Fruit fly (Drosophila melanogaster): ENCODE results near the gene Lgr1.

Gene Lgr1

dm6 chr3R:17725558-17725957, at the start of gene Lgr1:
Lgr1 (plus strand) TSS chr3R:17725777.
- TF ChIP-seq Dll (optimal IDR thresholded peaks at IDR 0.05), result no peak
- TF ChIP-seq EcR (GFP tag; optimal IDR thresholded peaks at IDR 0.05), result no peak
- TF ChIP-seq CG8478 (optimal IDR thresholded peaks at IDR 0.05), result no peak
- no peak for TF ChIP-seq pan (optimal IDR thresholded peaks at IDR 0.05)
- TF ChIP-seq psq (optimal IDR thresholded peaks at IDR 0.05), result no peak
- no peak for TF ChIP-seq usp (GFP tag; optimal IDR thresholded peaks at IDR 0.05)

DNA sequence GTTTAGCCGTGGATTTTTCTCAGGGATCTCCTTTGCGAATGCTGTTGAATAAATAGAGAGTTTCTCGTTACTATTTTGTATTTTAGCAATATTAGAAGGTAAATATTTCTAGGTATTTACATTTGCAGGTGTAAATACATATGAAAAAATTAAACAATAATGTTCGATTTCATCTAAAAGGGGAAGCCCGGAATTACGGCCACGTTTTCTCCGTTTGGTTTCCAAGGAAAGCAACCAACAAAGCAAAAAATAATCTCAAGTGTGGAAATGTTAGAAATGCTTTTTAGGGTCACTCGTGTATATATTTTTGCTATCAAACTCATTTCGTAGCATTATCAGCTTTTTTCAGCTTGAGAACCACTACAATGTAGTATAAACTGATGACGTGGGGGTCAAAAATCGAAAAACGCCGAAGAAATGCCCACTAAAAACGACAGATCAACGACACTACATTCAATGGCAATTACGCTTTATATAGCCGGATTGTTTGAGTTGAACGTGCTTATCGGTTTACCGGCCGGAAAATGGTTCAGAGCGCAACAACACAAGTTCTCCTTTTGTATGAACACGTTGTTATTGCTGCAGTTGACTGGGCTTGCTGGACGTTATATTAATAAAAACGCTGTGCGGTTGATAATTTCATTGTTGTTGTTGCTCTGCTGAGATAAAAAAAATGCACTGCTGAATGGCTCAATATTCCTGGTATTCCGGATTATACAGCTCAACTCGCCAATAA, 47.3 kb upstream of the Lgr1 start:
- TF ChIP-seq CG8478 (optimal IDR thresholded peaks at IDR 0.05), result no peak
- TF ChIP-seq EcR (GFP tag; optimal IDR thresholded peaks at IDR 0.05), result peak in 1 of 2 experiments; percentile 51

DNA sequence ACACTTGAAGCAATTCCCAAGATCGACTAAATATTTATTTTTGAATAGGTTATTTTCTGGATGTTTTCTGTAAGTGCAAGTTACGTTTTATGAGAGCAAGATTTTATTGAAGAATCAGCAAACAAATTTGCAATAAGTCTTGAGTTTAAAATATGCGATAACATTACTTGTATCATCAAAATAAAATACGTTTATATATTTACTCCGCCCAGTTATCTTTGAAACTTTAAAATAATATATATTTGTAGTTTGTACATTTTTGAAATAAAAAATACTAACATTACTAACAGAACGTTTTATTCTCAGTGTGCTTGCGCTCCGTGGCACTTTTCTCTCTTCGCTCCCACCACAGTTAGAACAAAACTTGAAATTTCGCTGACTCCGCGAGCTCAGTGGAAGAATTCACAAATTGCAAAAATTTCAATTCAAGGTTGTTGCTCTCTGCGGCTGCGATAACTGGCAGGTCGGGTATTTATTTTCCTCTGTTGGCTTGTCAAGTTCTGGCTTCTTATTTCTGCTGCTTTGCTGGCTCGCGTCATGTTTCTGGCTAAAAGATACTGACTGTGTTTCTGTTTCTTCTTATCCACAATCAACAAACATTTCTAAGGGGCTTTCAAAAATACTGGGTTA, 46.1 kb upstream of the Lgr1 start:
- TF ChIP-seq CG8478 (optimal IDR thresholded peaks at IDR 0.05) (no peak), usp (GFP tag; optimal IDR thresholded peaks at IDR 0.05) (no peak), Dll (optimal IDR thresholded peaks at IDR 0.05) (no peak), EcR (GFP tag; optimal IDR thresholded peaks at IDR 0.05) (no peak), pan (optimal IDR thresholded peaks at IDR 0.05) (no peak), psq (optimal IDR thresholded peaks at IDR 0.05) (no peak)

DNA sequence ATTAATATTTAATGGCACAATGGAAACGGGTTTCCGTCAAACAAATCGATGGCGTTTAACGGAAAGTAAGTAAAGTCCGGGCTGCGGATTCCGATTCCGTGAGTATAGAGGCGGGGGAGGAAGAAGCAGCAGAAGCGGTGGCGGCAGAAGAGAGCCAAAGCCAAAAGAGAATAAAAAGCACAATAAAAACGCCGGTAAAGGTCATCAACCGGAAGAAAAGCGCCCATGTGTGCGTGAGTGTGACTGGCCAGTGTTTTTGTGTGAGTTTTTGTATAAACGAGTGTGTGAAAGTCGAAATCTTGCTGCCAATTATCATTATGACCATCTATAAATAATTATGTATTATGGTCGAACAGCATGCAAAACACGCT, 45.3 kb upstream of the Lgr1 start:
- TF ChIP-seq EcR (GFP tag; optimal IDR thresholded peaks at IDR 0.05) (peak; percentile 83 to 85), psq (optimal IDR thresholded peaks at IDR 0.05) (no peak)

dm6 chr3R:17680639-17681302, 44.8 kb upstream of the Lgr1 start:
- TF ChIP-seq usp (GFP tag; optimal IDR thresholded peaks at IDR 0.05) (no peak), psq (optimal IDR thresholded peaks at IDR 0.05) (no peak), Dll (optimal IDR thresholded peaks at IDR 0.05) (no peak), pan (optimal IDR thresholded peaks at IDR 0.05) (no peak), EcR (GFP tag; optimal IDR thresholded peaks at IDR 0.05) (no peak), CG8478 (optimal IDR thresholded peaks at IDR 0.05) (no peak)

DNA sequence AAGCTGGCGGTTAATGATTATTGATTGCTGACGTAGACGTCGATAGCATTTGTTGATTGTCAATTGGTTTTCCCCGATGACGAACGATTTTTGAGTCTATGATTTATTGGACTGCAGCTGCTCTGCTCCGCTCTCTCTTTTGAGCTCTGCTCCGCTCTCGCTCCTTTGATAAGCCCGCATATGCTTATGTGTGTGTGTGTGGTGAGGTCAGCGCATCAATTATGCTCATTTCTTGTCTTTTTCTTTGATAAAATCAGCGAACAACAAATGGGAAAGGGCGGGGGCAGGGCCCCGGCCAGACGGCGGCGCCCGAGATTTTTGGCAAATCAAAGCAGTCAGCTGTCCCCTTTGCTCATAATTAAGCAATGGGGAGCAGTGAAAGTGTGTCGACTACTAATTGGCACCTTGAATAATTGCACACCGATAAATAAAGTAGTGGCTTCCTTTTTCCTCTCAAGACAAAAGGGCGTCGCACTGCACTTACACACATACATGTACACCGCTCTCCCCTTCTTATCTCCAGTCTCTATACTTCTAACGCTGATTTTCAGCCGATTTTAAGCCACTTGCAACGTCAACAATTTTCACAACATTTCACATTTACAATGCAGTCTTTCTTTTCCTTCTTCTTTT, 43.9 kb upstream of the Lgr1 start:
- TF ChIP-seq pan (optimal IDR thresholded peaks at IDR 0.05) (no peak), usp (GFP tag; optimal IDR thresholded peaks at IDR 0.05) (no peak)

DNA sequence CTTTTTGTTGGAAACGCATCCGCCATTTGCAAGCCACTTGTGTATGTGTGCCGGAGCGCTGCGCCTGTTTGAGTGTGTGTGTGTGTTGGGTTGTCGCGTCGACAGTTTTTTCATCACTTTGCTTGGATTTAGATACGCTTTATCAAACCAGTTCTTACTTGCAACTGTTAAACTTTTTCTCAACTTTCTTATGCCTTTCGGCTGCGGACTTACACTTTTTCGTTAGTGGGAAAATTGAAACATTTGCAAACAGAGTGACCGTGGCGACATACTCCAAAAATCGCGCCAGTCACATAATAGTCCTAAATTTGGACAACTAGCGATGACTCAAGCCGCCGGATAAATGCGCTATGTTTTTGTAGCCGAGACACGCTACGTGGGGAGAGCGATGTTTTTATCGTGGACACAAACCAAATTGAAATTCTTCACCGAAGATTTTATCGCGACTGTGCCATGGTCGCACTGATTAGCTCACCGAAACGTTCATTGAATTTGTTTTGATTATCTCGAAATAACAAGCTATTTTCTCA, 43.3 kb upstream of the Lgr1 start, which contains the start of the genes alt and CG7655:
Gene alt, minus strand, starts transcription at position 272 of the 530 bp plus-strand sequence.
Gene CG7655, plus strand, starts transcription at position 426 of the 530 bp plus-strand sequence.
- no peak for TF ChIP-seq CG8478 (optimal IDR thresholded peaks at IDR 0.05)
- TF ChIP-seq EcR (GFP tag; optimal IDR thresholded peaks at IDR 0.05), result no peak
- no peak for TF ChIP-seq psq (optimal IDR thresholded peaks at IDR 0.05)
- TF ChIP-seq Dll (optimal IDR thresholded peaks at IDR 0.05), result no peak
- TF ChIP-seq pan (optimal IDR thresholded peaks at IDR 0.05), result no peak

- TF ChIP-seq usp (GFP tag; optimal IDR thresholded peaks at IDR 0.05) (no peak), Dll (optimal IDR thresholded peaks at IDR 0.05) (no peak), psq (optimal IDR thresholded peaks at IDR 0.05) (no peak), pan (optimal IDR thresholded peaks at IDR 0.05) (no peak)
These were observed 40.7 kb upstream of the Lgr1 start, which contains the start of the genes CG31251 and CG31360 for dm6 chr3R:17684854-17685253. CG31251 (minus strand) TSS chr3R:17684915. CG31360 (plus strand) TSS chr3R:17685097.

DNA sequence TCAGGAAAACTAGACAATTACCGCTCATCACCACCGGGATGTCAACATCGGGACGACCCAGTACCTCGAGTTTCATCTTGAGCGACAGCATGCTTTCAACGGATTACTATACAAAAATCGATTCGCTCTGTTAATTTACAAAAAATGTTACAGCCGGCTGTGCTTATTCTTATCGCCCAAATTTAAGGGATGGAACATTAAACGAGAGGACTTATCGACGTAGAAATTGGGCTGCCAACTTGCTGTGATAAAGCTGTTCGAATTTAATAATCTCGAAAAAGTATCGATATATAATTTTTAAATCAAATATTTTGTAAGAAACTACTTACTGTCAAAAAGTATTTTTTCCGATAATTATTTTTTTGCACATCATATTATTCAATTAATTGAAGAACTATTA, 38.7 kb upstream of the Lgr1 start, which contains the start of gene CG31249:
Gene CG31249, minus strand, starts transcription at position 197 of the 400 bp plus-strand sequence.
- TF ChIP-seq psq (optimal IDR thresholded peaks at IDR 0.05) (no peak), CG8478 (optimal IDR thresholded peaks at IDR 0.05) (no peak), Dll (optimal IDR thresholded peaks at IDR 0.05) (no peak), EcR (GFP tag; optimal IDR thresholded peaks at IDR 0.05) (no peak), usp (GFP tag; optimal IDR thresholded peaks at IDR 0.05) (no peak), pan (optimal IDR thresholded peaks at IDR 0.05) (no peak)

- TF ChIP-seq CG8478 (optimal IDR thresholded peaks at IDR 0.05) (no peak), psq (optimal IDR thresholded peaks at IDR 0.05) (no peak), EcR (GFP tag; optimal IDR thresholded peaks at IDR 0.05) (no peak), pan (optimal IDR thresholded peaks at IDR 0.05) (no peak), Dll (optimal IDR thresholded peaks at IDR 0.05) (no peak), usp (GFP tag; optimal IDR thresholded peaks at IDR 0.05) (no peak)
These were observed 25.6 kb upstream of the Lgr1 start for dm6 chr3R:17699891-17700487.

DNA sequence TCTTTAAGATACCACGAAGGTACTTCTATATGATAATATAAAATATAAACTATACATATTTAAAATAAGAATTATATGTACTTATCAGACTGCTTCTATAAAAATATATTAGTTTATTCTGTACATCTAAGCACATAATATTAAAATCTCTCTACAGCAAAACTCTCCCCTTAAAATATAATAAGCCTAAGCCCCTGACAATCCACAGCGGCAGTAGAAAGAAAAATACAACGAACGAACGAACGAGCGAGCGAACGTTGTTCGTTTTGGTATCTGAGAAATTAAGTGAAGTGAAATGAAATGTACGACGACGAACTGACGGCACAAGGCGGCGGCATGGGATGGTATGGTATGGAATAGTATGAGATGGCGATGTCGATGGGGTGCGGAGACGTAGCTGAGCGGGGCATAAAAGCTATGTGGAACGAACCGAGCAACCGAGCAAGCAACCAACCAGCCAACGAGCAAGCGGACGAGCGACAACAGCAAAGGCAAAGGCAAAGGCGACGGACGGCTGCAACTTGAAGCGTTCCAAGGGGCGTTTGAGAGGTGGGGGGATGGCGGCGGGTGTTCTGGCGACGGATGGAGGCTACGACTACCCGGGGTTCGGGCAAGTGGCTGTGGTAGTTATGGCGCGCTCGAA, 25.0 kb upstream of the Lgr1 start:
- TF ChIP-seq EcR (GFP tag; optimal IDR thresholded peaks at IDR 0.05), result no peak
- TF ChIP-seq psq (optimal IDR thresholded peaks at IDR 0.05), result no peak
- no peak for TF ChIP-seq usp (GFP tag; optimal IDR thresholded peaks at IDR 0.05)
- no peak for TF ChIP-seq CG8478 (optimal IDR thresholded peaks at IDR 0.05)
- no peak for TF ChIP-seq Dll (optimal IDR thresholded peaks at IDR 0.05)
- no peak for TF ChIP-seq pan (optimal IDR thresholded peaks at IDR 0.05)

All from whole organism.